Worm (Caenorhabditis elegans) whole organism, midembryonic: ENCODE measurements around the gene nhr-133.

Source experiments
- T22C8.4 ChIP-seq: fragments of 200-800 bp; sonication (Bioruptor generic); IDR thresholded peaks from 2 replicates; pipeline ENCODE4 v1.3.6; 2022; ENCODE audit warnings: missing genetic modification characterization, missing compliant biosample characterization
- cog-1 ChIP-seq: sonication (generic microtip); optimal IDR thresholded peaks from 2 replicates; lab custom pipeline; 2016; ENCODE audit warnings: missing genetic modification characterization, missing compliant biosample characterization
- flt-1 ChIP-seq: fragments of 200-800 bp; sonication (Bioruptor generic); IDR thresholded peaks from 2 replicates; pipeline ENCODE4 v1.3.6; 2022; ENCODE audit warnings: missing genetic modification characterization, missing compliant biosample characterization
- klf-2 ChIP-seq: fragments of 200-800 bp; sonication (Bioruptor generic); conservative IDR thresholded peaks from 2 replicates; pipeline ENCODE4 v1.3.6; 2022; ENCODE audit warnings: missing genetic modification reagents, missing genetic modification characterization, missing compliant biosample characterization
- med-1 ChIP-seq: sonication (generic microtip); optimal IDR thresholded peaks from 2 replicates; lab custom pipeline; 2017; ENCODE audit warnings: missing genetic modification characterization, mild to moderate bottlenecking, missing compliant biosample characterization, antibody characterized with exemption, missing genetic modification reagents; ENCODE audit not compliant: insufficient read depth
- ref-1 ChIP-seq: fragments of 200-800 bp; sonication (Bioruptor generic); conservative IDR thresholded peaks from 2 replicates; pipeline ENCODE4 v1.3.6; 2022; ENCODE audit warnings: missing genetic modification reagents, missing genetic modification characterization, missing compliant biosample characterization
- tab-1 ChIP-seq: fragments of 200-800 bp; sonication (Bioruptor generic); IDR thresholded peaks from 2 replicates; pipeline ENCODE4 v1.3.6; 2022; ENCODE audit warnings: missing genetic modification characterization, missing compliant biosample characterization
- ztf-23 ChIP-seq: fragments of 200-800 bp; sonication (Bioruptor generic); IDR thresholded peaks from 2 replicates; pipeline ENCODE4 v1.3.6; 2022; ENCODE audit warnings: missing genetic modification reagents, missing genetic modification characterization, missing compliant biosample characterization
- ztf-29 ChIP-seq: fragments of 200-800 bp; sonication (Bioruptor generic); IDR thresholded peaks from 2 replicates; pipeline ENCODE4 v1.3.6; 2022; ENCODE audit warnings: missing genetic modification reagents, missing genetic modification characterization, missing compliant biosample characterization

ce11 chrV:2183162-2183561 lies 28.8 kb downstream of the nhr-133 start, which contains the start of gene cyp-33C2:
- no peak for TF ChIP-seq med-1 (GFP tag; lab: Kevin White, UChicago)
- TF ChIP-seq T22C8.4 (GFP tag; lab: Robert Waterston, UW) = no peak
- TF ChIP-seq cog-1 (tag; lab: Kevin White, UChicago) = no peak
- no peak for TF ChIP-seq ref-1 (GFP tag; lab: Robert Waterston, UW)
- TF ChIP-seq ztf-23 = no peak
- TF ChIP-seq flt-1 (GFP tag; lab: Robert Waterston, UW) = no peak
- TF ChIP-seq ztf-29 (GFP tag; lab: Robert Waterston, UW) = no peak
- no peak for TF ChIP-seq klf-2 (GFP tag; lab: Robert Waterston, UW)
- no peak for TF ChIP-seq tab-1 (GFP tag; lab: Robert Waterston, UW)
